Fruit fly (Drosophila melanogaster): ENCODE results near the gene CG11858.

Gene CG11858

DNA sequence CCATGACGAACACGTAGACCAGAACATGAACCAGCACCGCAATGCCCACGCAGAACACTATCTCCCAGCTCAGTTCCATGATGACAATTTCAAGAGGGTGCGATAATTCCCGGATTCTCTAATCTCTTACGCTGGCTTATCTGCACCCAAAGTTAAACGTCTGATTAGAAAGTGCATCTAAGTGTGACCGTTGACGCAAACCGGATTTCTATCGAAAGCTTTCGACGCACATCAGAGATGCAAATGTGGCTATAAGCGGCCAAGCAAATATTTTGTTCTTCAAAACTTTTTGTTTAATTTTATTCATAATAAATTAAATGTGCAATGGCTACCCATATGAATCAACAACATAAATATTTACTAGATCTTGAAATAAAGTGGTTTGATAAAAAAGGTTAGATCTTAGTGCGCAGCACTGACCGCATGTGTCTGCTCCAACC is at the start of gene CG11858, which contains the start of gene Kdsr:
Gene CG11858, plus strand, starts transcription at position 420 of the 440 bp plus-strand sequence.
Gene Kdsr, minus strand, starts transcription at position 177 of the 440 bp plus-strand sequence.
- TF ChIP-seq CG34367 (tag; optimal IDR thresholded peaks at IDR 0.05) (peak; percentile 39), gl (tag; optimal IDR thresholded peaks at IDR 0.05) (no peak), CG15710 (tag; optimal IDR thresholded peaks at IDR 0.05) (peak; percentile 48), CG12605 (GFP tag; IDR thresholded peaks at IDR 0.05) (no peak), CG32121 (GFP tag; IDR thresholded peaks at IDR 0.05) (peak; percentile 75), D1 (tag; optimal IDR thresholded peaks at IDR 0.05) (no peak), Pif1A (GFP tag; optimal IDR thresholded peaks at IDR 0.05) (no peak), Pif1B (GFP tag; optimal IDR thresholded peaks at IDR 0.05) (no peak), CG14655 (GFP tag; optimal IDR thresholded peaks at IDR 0.05) (no peak), CG10348 (GFP tag; IDR thresholded peaks at IDR 0.05) (peak; percentile 46; the same call in 1 of the 2 replicates), Snoo (tag; optimal IDR thresholded peaks at IDR 0.05) (peak; percentile 34), Ets98B (GFP tag; IDR thresholded peaks at IDR 0.05) (peak; percentile 62), CG17806 (tag; optimal IDR thresholded peaks at IDR 0.05) (peak; percentile 53), CG4496 (GFP tag; IDR thresholded peaks at IDR 0.05) (peak; percentile 82), CG13204 (GFP tag; optimal IDR thresholded peaks at IDR 0.05) (no peak), rn (GFP tag; IDR thresholded peaks at IDR 0.05) (no peak), CG8301 (tag; optimal IDR thresholded peaks at IDR 0.05) (no peak), CG9948 (tag; optimal IDR thresholded peaks at IDR 0.05) (peak; percentile 49), CG8159 (tag; optimal IDR thresholded peaks at IDR 0.05) (no peak), fd96Ca (GFP tag; IDR thresholded peaks at IDR 0.05) (peak; percentile 64; the same call in 2 of the 3 replicates), EcR (GFP tag; optimal IDR thresholded peaks at IDR 0.05) (peak; percentile 81)

DNA sequence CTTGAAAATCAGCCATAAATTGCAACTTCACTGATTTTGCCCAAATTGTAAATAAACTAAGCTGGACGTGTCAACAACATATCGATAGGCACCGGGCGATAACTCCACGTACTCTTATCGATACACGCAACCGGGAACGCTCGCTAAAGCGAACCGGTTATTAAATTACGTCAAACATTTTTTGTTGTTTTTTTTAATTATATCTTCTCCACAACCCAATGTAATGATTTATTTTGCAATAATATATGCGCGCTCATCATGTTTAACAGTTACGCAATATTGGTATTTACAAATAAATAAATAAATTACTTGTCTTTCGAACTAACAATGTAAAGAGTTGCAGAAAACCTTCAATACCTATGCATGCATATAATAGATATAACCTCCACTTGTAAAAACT is 47.4 kb upstream of the CG11858 start, which contains the start of gene Saysd1:
Gene Saysd1, minus strand, starts transcription at position 66 of the 400 bp plus-strand sequence.
- TF ChIP-seq CG10348 (GFP tag; IDR thresholded peaks at IDR 0.05): no peak
- peak; percentile 16 for TF ChIP-seq CG17806 (tag; optimal IDR thresholded peaks at IDR 0.05)
- no peak for TF ChIP-seq CG13204 (GFP tag; optimal IDR thresholded peaks at IDR 0.05)
- no peak for TF ChIP-seq rn (GFP tag; IDR thresholded peaks at IDR 0.05)
- peak; percentile 44 for TF ChIP-seq Ets98B (GFP tag; IDR thresholded peaks at IDR 0.05)
- TF ChIP-seq EcR (GFP tag; optimal IDR thresholded peaks at IDR 0.05): no peak
- TF ChIP-seq CG4496 (GFP tag; IDR thresholded peaks at IDR 0.05): peak; percentile 64; the same call in 2 of the 3 replicates
- peak; percentile 51 for TF ChIP-seq D1 (tag; optimal IDR thresholded peaks at IDR 0.05)
- no peak for TF ChIP-seq CG9948 (tag; optimal IDR thresholded peaks at IDR 0.05)
- no peak for TF ChIP-seq CG15710 (tag; optimal IDR thresholded peaks at IDR 0.05)
- TF ChIP-seq Pif1A (GFP tag; optimal IDR thresholded peaks at IDR 0.05): no peak
- TF ChIP-seq Snoo (tag; optimal IDR thresholded peaks at IDR 0.05): no peak
- no peak for TF ChIP-seq CG12605 (GFP tag; IDR thresholded peaks at IDR 0.05)

DNA sequence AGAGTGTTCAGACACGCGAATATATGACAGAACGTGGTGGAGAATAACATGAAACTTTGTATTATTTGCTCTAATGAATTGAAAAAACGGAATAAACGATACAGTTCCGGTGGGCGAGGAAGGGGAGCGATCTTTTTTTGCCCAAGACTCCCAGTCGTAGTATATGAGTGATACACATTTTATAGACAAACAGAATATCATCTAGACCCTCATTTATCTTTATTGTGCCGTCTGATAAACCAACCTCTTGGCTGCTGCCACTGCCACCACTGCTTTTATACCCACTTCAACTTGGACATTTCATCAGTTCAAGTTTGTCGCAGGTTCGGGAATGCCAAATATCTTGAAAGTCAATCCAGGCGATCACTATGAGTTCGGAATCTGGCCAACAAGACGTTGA is 46.5 kb upstream of the CG11858 start, which contains the start of gene CG31106:
Gene CG31106, plus strand, starts transcription at position 301 of the 400 bp plus-strand sequence.
- TF ChIP-seq CG8301 (tag; optimal IDR thresholded peaks at IDR 0.05): no peak
- TF ChIP-seq CG15710 (tag; optimal IDR thresholded peaks at IDR 0.05): no peak
- TF ChIP-seq gl (tag; optimal IDR thresholded peaks at IDR 0.05): no peak
- TF ChIP-seq Pif1A (GFP tag; optimal IDR thresholded peaks at IDR 0.05): no peak
- no peak for TF ChIP-seq CG8159 (tag; optimal IDR thresholded peaks at IDR 0.05)
- no peak for TF ChIP-seq CG13204 (GFP tag; optimal IDR thresholded peaks at IDR 0.05)
- no peak for TF ChIP-seq CG34367 (tag; optimal IDR thresholded peaks at IDR 0.05)
- TF ChIP-seq CG12605 (GFP tag; IDR thresholded peaks at IDR 0.05): no peak

DNA sequence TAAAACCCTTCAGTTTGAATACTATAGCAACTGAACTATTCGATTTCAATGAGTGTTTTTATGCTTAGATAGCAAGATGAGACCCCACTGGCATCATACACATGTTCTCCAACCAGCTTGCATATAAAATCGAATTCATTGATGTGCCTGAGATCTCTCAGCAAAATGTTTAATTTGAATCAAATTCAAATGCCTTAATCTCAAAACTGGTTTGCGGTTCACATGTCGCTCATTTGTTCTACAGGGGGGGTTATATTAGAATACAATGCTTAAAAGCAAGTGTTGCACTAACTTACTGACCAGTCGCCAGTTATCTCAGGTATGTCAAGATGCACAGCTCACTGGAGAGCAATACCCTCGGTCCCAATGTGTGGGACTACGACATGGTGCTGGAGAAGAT is 43.5 kb upstream of the CG11858 start, which contains the start of gene CG31103:
Gene CG31103, plus strand, starts transcription at position 301 of the 400 bp plus-strand sequence.
- no peak for TF ChIP-seq CG10348 (GFP tag; IDR thresholded peaks at IDR 0.05)
- no peak for TF ChIP-seq CG13204 (GFP tag; optimal IDR thresholded peaks at IDR 0.05)
- no peak for TF ChIP-seq CG12605 (GFP tag; IDR thresholded peaks at IDR 0.05)
- TF ChIP-seq D1 (tag; optimal IDR thresholded peaks at IDR 0.05): no peak
- no peak for TF ChIP-seq Snoo (tag; optimal IDR thresholded peaks at IDR 0.05)
- no peak for TF ChIP-seq Ets98B (GFP tag; IDR thresholded peaks at IDR 0.05)
- no peak for TF ChIP-seq CG14655 (GFP tag; optimal IDR thresholded peaks at IDR 0.05)
- TF ChIP-seq CG32121 (GFP tag; IDR thresholded peaks at IDR 0.05): no peak
- no peak for TF ChIP-seq gl (tag; optimal IDR thresholded peaks at IDR 0.05)
- no peak for TF ChIP-seq CG9948 (tag; optimal IDR thresholded peaks at IDR 0.05)
- TF ChIP-seq Pif1B (GFP tag; optimal IDR thresholded peaks at IDR 0.05): no peak
- TF ChIP-seq fd96Ca (GFP tag; IDR thresholded peaks at IDR 0.05): no peak
- no peak for TF ChIP-seq CG17806 (tag; optimal IDR thresholded peaks at IDR 0.05)
- no peak for TF ChIP-seq CG8159 (tag; optimal IDR thresholded peaks at IDR 0.05)
- TF ChIP-seq CG15710 (tag; optimal IDR thresholded peaks at IDR 0.05): no peak
- TF ChIP-seq CG8301 (tag; optimal IDR thresholded peaks at IDR 0.05): no peak

DNA sequence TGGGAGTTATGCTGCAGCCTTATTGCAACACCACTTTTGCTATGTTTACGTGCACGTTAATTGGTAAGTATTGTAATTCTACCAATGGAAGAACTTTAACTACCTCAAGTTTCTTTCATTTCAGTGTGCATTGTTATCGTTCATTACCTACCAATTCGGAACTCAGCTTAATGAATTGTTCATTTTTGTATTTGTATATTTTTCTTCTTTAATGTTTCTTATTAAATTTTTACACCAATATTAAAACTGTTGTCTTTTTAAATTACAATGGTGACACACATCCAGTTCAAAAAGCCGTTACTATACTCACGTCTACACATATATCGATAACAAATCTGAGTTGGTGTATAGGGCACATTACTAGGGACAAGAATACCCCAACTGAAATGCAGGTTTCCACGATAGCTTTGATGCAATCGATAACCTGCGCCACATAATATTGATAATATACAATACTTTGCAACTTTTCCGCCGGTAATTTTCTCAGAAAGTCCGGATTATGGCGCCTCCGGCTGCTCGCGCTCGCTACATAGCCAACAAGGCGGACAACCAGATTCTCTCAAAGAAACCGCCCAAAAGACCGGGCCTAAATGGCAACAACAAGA is 41.2 kb upstream of the CG11858 start, which contains the start of gene Alg9:
Gene Alg9, plus strand, starts transcription at position 387 of the 605 bp plus-strand sequence.
- TF ChIP-seq CG15710 (tag; optimal IDR thresholded peaks at IDR 0.05) (no peak), fd96Ca (GFP tag; IDR thresholded peaks at IDR 0.05) (no peak), CG4496 (GFP tag; IDR thresholded peaks at IDR 0.05) (no peak), CG9948 (tag; optimal IDR thresholded peaks at IDR 0.05) (no peak), CG12605 (GFP tag; IDR thresholded peaks at IDR 0.05) (no peak), CG13204 (GFP tag; optimal IDR thresholded peaks at IDR 0.05) (no peak), gl (tag; optimal IDR thresholded peaks at IDR 0.05) (no peak)

DNA sequence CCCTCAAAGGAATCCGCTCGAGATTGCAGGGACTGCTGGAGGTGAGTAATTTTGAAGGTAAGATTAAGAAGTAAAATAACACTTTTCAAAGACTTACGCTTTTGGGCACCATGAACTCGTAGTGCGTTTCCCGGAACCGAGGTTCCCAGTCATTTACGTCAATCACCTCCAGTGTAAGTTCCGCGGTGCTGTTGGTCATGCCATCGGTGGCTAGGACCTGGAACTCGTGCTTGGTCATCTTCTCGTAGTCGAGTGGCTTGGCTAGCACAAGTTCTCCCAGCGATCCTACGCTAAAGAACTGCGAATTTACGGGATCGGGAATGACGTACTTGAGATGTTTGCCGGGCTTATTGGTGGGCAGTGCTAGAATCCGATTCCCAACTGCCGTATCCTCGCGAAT is 37.1 kb upstream of the CG11858 start:
- TF ChIP-seq CG14655 (GFP tag; optimal IDR thresholded peaks at IDR 0.05): no peak
- no peak for TF ChIP-seq Ets98B (GFP tag; IDR thresholded peaks at IDR 0.05)
- TF ChIP-seq CG13204 (GFP tag; optimal IDR thresholded peaks at IDR 0.05): no peak
- no peak for TF ChIP-seq CG15710 (tag; optimal IDR thresholded peaks at IDR 0.05)
- TF ChIP-seq CG8159 (tag; optimal IDR thresholded peaks at IDR 0.05): no peak
- no peak for TF ChIP-seq CG32121 (GFP tag; IDR thresholded peaks at IDR 0.05)
- TF ChIP-seq CG8301 (tag; optimal IDR thresholded peaks at IDR 0.05): no peak
- no peak for TF ChIP-seq EcR (GFP tag; optimal IDR thresholded peaks at IDR 0.05)
- no peak for TF ChIP-seq CG34367 (tag; optimal IDR thresholded peaks at IDR 0.05)
- TF ChIP-seq CG17806 (tag; optimal IDR thresholded peaks at IDR 0.05): no peak
- TF ChIP-seq Pif1A (GFP tag; optimal IDR thresholded peaks at IDR 0.05): no peak
- TF ChIP-seq CG4496 (GFP tag; IDR thresholded peaks at IDR 0.05): no peak
- no peak for TF ChIP-seq Pif1B (GFP tag; optimal IDR thresholded peaks at IDR 0.05)
- no peak for TF ChIP-seq CG9948 (tag; optimal IDR thresholded peaks at IDR 0.05)
- TF ChIP-seq CG12605 (GFP tag; IDR thresholded peaks at IDR 0.05): no peak
- no peak for TF ChIP-seq fd96Ca (GFP tag; IDR thresholded peaks at IDR 0.05)
